Fruit fly (Drosophila melanogaster) whole organism, adult: ENCODE results near the gene CG31274.

Source experiments
- CG7045 ChIP-seq: fragments of 200-800 bp; sonication (Bioruptor generic); optimal IDR thresholded peaks from 2 replicates; lab custom pipeline; 2017; ENCODE audit warnings: missing biosample characterization, mild to moderate bottlenecking, missing genetic modification characterization
- bab1 ChIP-seq: fragments of 200-800 bp; sonication (Bioruptor generic); optimal IDR thresholded peaks from 3 replicates; lab custom pipeline; 2019; ENCODE audit warnings: missing biosample characterization, mild to moderate bottlenecking, missing genetic modification characterization, moderate library complexity
- toe ChIP-seq: fragments of 200-800 bp; sonication (Bioruptor generic); optimal IDR thresholded peaks from 2 replicates; lab custom pipeline; 2016; ENCODE audit warnings: missing biosample characterization, missing genetic modification characterization

dm6 chr3R:16984221-16984620, 8.6 kb upstream of the CG31274 start:
- TF ChIP-seq bab1 (GFP tag; lab: Kevin White, UChicago) (no peak), toe (GFP tag; lab: Kevin White, UChicago) (no peak), CG7045 (GFP tag; lab: Kevin White, UChicago) (no peak)
